Fruit fly (Drosophila melanogaster): ENCODE measurements around the gene jp.
A peak's percentile ranks its signal among the peaks of the same experiment; 100 is the strongest.

jp gene

dm6 chr2L:9520886-9521868, 45.4 kb downstream of the jp start, which contains the start of gene Oatp30B (continued):
- TF ChIP-seq CG33213 (GFP tag; optimal IDR thresholded peaks at IDR 0.05) (peak; percentile 94), sens-2 (GFP tag; IDR thresholded peaks at IDR 0.05) (peak; percentile 96), Adf1 (GFP tag; IDR thresholded peaks at IDR 0.05) (peak; percentile 79), Sry-δ (GFP tag; optimal IDR thresholded peaks at IDR 0.05) (peak; percentile 96), Ravus (GFP tag; IDR thresholded peaks at IDR 0.05) (peak; percentile 89), lilli (GFP tag; optimal IDR thresholded peaks at IDR 0.05) (peak; percentile 98), pros (GFP tag; optimal IDR thresholded peaks at IDR 0.05) (peak; percentile 72), fu2 (GFP tag; optimal IDR thresholded peaks at IDR 0.05) (peak; percentile 94), ro (GFP tag; IDR thresholded peaks at IDR 0.05) (peak; percentile 95), HHEX (GFP tag; optimal IDR thresholded peaks at IDR 0.05) (peak; percentile 94), ERR (GFP tag; optimal IDR thresholded peaks at IDR 0.05) (peak; percentile 89), CG6854 (GFP tag; optimal IDR thresholded peaks at IDR 0.05) (peak; percentile 90), vnd (GFP tag; IDR thresholded peaks at IDR 0.05; ENCODE audit: partially characterized antibody) (peak; percentile 96), corto (GFP tag; optimal IDR thresholded peaks at IDR 0.05) (peak; percentile 91), sc (optimal IDR thresholded peaks at IDR 0.05) (no peak), sc (GFP tag; optimal IDR thresholded peaks at IDR 0.05) (peak; percentile 86), CG4328 (GFP tag; optimal IDR thresholded peaks at IDR 0.05) (peak; percentile 92), oc (tag; optimal IDR thresholded peaks at IDR 0.05) (peak; percentile 97), stwl (tag; optimal IDR thresholded peaks at IDR 0.05) (peak; percentile 80), Bgb (GFP tag; IDR thresholded peaks at IDR 0.05; ENCODE audit: partially characterized antibody) (peak; percentile 96), btn (GFP tag; optimal IDR thresholded peaks at IDR 0.05) (peak; percentile 82), wdn (GFP tag; IDR thresholded peaks at IDR 0.05) (peak; percentile 95), CG17802 (tag; optimal IDR thresholded peaks at IDR 0.05) (peak; percentile 78), Nf-YB (GFP tag; optimal IDR thresholded peaks at IDR 0.05) (peak; percentile 85), H2.0 (GFP tag; IDR thresholded peaks at IDR 0.05) (peak; percentile 97), HLH4C (GFP tag; IDR thresholded peaks at IDR 0.05; ENCODE audit: partially characterized antibody) (peak; percentile 95), exex (tag; optimal IDR thresholded peaks at IDR 0.05) (peak; percentile 86), kni (GFP tag; optimal IDR thresholded peaks at IDR 0.05) (peak; percentile 91), ftz-f1 (GFP tag; optimal IDR thresholded peaks at IDR 0.05) (peak; percentile 55), chif (GFP tag; optimal IDR thresholded peaks at IDR 0.05) (peak; percentile 93 to 98), ac (GFP tag; optimal IDR thresholded peaks at IDR 0.05) (peak; percentile 70), CG13775 (GFP tag; optimal IDR thresholded peaks at IDR 0.05) (peak; percentile 96), Sry-β (GFP tag; optimal IDR thresholded peaks at IDR 0.05) (peak; percentile 89), Nf-YC (tag; optimal IDR thresholded peaks at IDR 0.05) (peak; percentile 88), hb (GFP tag; IDR thresholded peaks at IDR 0.05; ENCODE audit: partially characterized antibody) (peak; percentile 91; the same call in 2 of the 3 replicates), Sin3A (optimal IDR thresholded peaks at IDR 0.05) (no peak), TFAM (GFP tag; optimal IDR thresholded peaks at IDR 0.05) (peak; percentile 88), hbn (GFP tag; IDR thresholded peaks at IDR 0.05; ENCODE audit: partially characterized antibody) (peak; percentile 99), ems (GFP tag; optimal IDR thresholded peaks at IDR 0.05) (peak; percentile 95), CG10274 (GFP tag; optimal IDR thresholded peaks at IDR 0.05) (peak; percentile 78), CG14710 (tag; optimal IDR thresholded peaks at IDR 0.05) (peak; percentile 97), jigr1 (GFP tag; IDR thresholded peaks at IDR 0.05) (peak; percentile 93), CG8944 (GFP tag; optimal IDR thresholded peaks at IDR 0.05) (peak; percentile 96), Pdp1 (GFP tag; optimal IDR thresholded peaks at IDR 0.05) (peak; percentile 95), twi (tag; optimal IDR thresholded peaks at IDR 0.05) (peak; percentile 92), CG13287 (GFP tag; IDR thresholded peaks at IDR 0.05; ENCODE audit: partially characterized antibody) (peak; percentile 100), lbe (GFP tag; optimal IDR thresholded peaks at IDR 0.05) (peak; percentile 92), ind (GFP tag; optimal IDR thresholded peaks at IDR 0.05) (peak; percentile 97)

Data from whole organism, embryonic.